Fruit fly (Drosophila melanogaster): Measurements from ENCODE around the gene CG13895.

- TF ChIP-seq CG14711 (tag; optimal IDR thresholded peaks at IDR 0.05) (peak; percentile 25), bab1 (GFP tag; optimal IDR thresholded peaks at IDR 0.05) (peak; percentile 83), cnc (optimal IDR thresholded peaks at IDR 0.05) (no peak), kay (GFP tag; ENCODE audit: borderline replicate concordance) (no peak), CG12768 (GFP tag; optimal IDR thresholded peaks at IDR 0.05) (no peak), toe (GFP tag; optimal IDR thresholded peaks at IDR 0.05) (peak; percentile 79)
Measured at dm6 chr3L:711839-712553, 4.0 kb upstream of the CG13895 start, which contains the start of gene CG13896.
